Worm (Caenorhabditis elegans) whole organism, L3 larva: ENCODE results near the gene K02D10.4.
A peak's percentile ranks its signal among the peaks of the same experiment; 100 is the strongest.

Experiments
- R02D3.7 ChIP-seq: fragments of 150-350 bp; optimal IDR thresholded peaks from 2 replicates; lab custom pipeline; 2014; ENCODE audit warnings: missing biosample characterization, missing genetic modification characterization
- ZK546.5 ChIP-seq: sonication (generic microtip); optimal IDR thresholded peaks from 2 replicates; lab custom pipeline; 2017; ENCODE audit warnings: missing biosample characterization, missing genetic modification characterization
- aly-2 ChIP-seq: fragments of 150-350 bp; optimal IDR thresholded peaks from 2 replicates; lab custom pipeline; 2014; ENCODE audit warnings: missing biosample characterization, missing genetic modification characterization
- ama-1 ChIP-seq: fragments of 150-350 bp; optimal IDR thresholded peaks from 2 replicates; lab custom pipeline; 2018
- ceh-16 ChIP-seq: sonication (generic microtip); optimal IDR thresholded peaks from 2 replicates; lab custom pipeline; 2017; ENCODE audit warnings: missing biosample characterization, missing genetic modification characterization
- ceh-28 ChIP-seq: fragments of 150-350 bp; optimal IDR thresholded peaks from 2 replicates; lab custom pipeline; 2014; ENCODE audit warnings: missing biosample characterization, missing genetic modification reagents, missing genetic modification characterization
- ceh-82 ChIP-seq: fragments of 150-350 bp; optimal IDR thresholded peaks from 2 replicates; lab custom pipeline; 2014; ENCODE audit warnings: missing biosample characterization, missing genetic modification characterization
- daf-12 ChIP-seq: fragments of 150-350 bp; optimal IDR thresholded peaks from 2 replicates; lab custom pipeline; 2014; ENCODE audit warnings: missing biosample characterization, missing genetic modification reagents, missing genetic modification characterization
- egl-27 ChIP-seq: sonication (generic microtip); optimal IDR thresholded peaks from 4 replicates; lab custom pipeline; 2017; ENCODE audit warnings: missing biosample characterization, missing genetic modification reagents, missing genetic modification characterization
- egl-5 ChIP-seq: fragments of 150-350 bp; optimal IDR thresholded peaks from 2 replicates; lab custom pipeline; 2017; ENCODE audit warnings: missing biosample characterization, missing genetic modification reagents, missing genetic modification characterization, inconsistent platforms
- elt-1 ChIP-seq: fragments of 150-350 bp; optimal IDR thresholded peaks from 2 replicates; lab custom pipeline; 2014; ENCODE audit warnings: missing biosample characterization, missing genetic modification characterization
- elt-2 ChIP-seq: sonication (generic microtip); optimal IDR thresholded peaks from 2 replicates; lab custom pipeline; 2016; ENCODE audit warnings: missing genetic modification reagents, mild to moderate bottlenecking, missing genetic modification characterization, missing compliant biosample characterization
- elt-3 ChIP-seq, 3 experiments: fragments of 150-350 bp in 1 of 3; sonication (generic microtip) in 2 of 3; optimal IDR thresholded peaks; 2 replicates in 2 of 3; 4 replicates in 1 of 3; lab custom pipeline; 2014 to 2017; ENCODE audit warnings: missing biosample characterization in 3 of 3, missing genetic modification characterization in 3 of 3
- eor-1 ChIP-seq, 2 experiments: fragments of 150-350 bp; optimal IDR thresholded peaks; 2 replicates each; lab custom pipeline; 2014 to 2018; ENCODE audit warnings: missing biosample characterization in 2 of 2, missing genetic modification characterization in 2 of 2
- fkh-10 ChIP-seq: sonication (generic microtip); optimal IDR thresholded peaks from 2 replicates; lab custom pipeline; 2017; ENCODE audit warnings: missing biosample characterization, missing genetic modification reagents, missing genetic modification characterization
- fkh-2 ChIP-seq: fragments of 150-350 bp; optimal IDR thresholded peaks from 2 replicates; lab custom pipeline; 2014; ENCODE audit warnings: missing biosample characterization, missing genetic modification reagents, missing genetic modification characterization
- hmg-11 ChIP-seq: sonication (generic microtip); optimal IDR thresholded peaks from 2 replicates; lab custom pipeline; 2016; ENCODE audit warnings: missing genetic modification characterization, missing compliant biosample characterization
- jun-1 ChIP-seq: fragments of 150-350 bp; optimal IDR thresholded peaks from 2 replicates; lab custom pipeline; 2014; ENCODE audit warnings: missing biosample characterization, missing genetic modification reagents, missing genetic modification characterization
- lin-15B ChIP-seq: fragments of 150-350 bp; optimal IDR thresholded peaks from 2 replicates; lab custom pipeline; 2014; ENCODE audit warnings: missing biosample characterization, missing genetic modification characterization
- lin-39 ChIP-seq: fragments of 150-350 bp; optimal IDR thresholded peaks from 2 replicates; lab custom pipeline; 2018; ENCODE audit warnings: missing biosample characterization, missing genetic modification reagents, missing genetic modification characterization
- lsy-12 ChIP-seq: sonication (generic microtip); optimal IDR thresholded peaks from 2 replicates; lab custom pipeline; 2016; ENCODE audit warnings: mild to moderate bottlenecking, missing genetic modification characterization, missing compliant biosample characterization
- mdl-1 ChIP-seq: fragments of 150-350 bp; optimal IDR thresholded peaks from 2 replicates; lab custom pipeline; 2014; ENCODE audit warnings: missing biosample characterization, missing genetic modification characterization
- mml-1 ChIP-seq: fragments of 150-350 bp; sonication (generic microtip); optimal IDR thresholded peaks from 3 replicates; lab custom pipeline; 2014; ENCODE audit warnings: missing biosample characterization, missing genetic modification characterization
- nfya-1 ChIP-seq: sonication (generic microtip); optimal IDR thresholded peaks from 2 replicates; lab custom pipeline; 2017; ENCODE audit warnings: missing genetic modification characterization, mild to moderate bottlenecking, missing compliant biosample characterization, antibody characterized with exemption, moderate library complexity; ENCODE audit not compliant: insufficient read depth
- nhr-11 ChIP-seq: fragments of 150-350 bp; optimal IDR thresholded peaks from 2 replicates; lab custom pipeline; 2014; ENCODE audit warnings: missing biosample characterization, missing genetic modification characterization
- nhr-12 ChIP-seq: fragments of 150-350 bp; optimal IDR thresholded peaks from 2 replicates; lab custom pipeline; 2014; ENCODE audit warnings: missing biosample characterization, missing genetic modification characterization
- nhr-23 ChIP-seq: fragments of 150-350 bp; optimal IDR thresholded peaks from 2 replicates; lab custom pipeline; 2014; ENCODE audit warnings: missing biosample characterization, missing genetic modification reagents, missing genetic modification characterization
- nhr-237 ChIP-seq: fragments of 150-350 bp; optimal IDR thresholded peaks from 2 replicates; lab custom pipeline; 2014; ENCODE audit warnings: missing biosample characterization, missing genetic modification characterization
- nhr-25 ChIP-seq: sonication (generic microtip); optimal IDR thresholded peaks from 2 replicates; lab custom pipeline; 2017; ENCODE audit warnings: missing biosample characterization, missing genetic modification characterization
- nhr-28 ChIP-seq: fragments of 150-350 bp; optimal IDR thresholded peaks from 2 replicates; lab custom pipeline; 2014; ENCODE audit warnings: missing biosample characterization, missing genetic modification characterization
- nhr-43 ChIP-seq: sonication (generic microtip); optimal IDR thresholded peaks from 2 replicates; lab custom pipeline; 2016; ENCODE audit warnings: mild to moderate bottlenecking, missing genetic modification characterization, missing compliant biosample characterization; ENCODE audit not compliant: poor library complexity, severe bottlenecking
- nhr-67 ChIP-seq: fragments of 150-350 bp; optimal IDR thresholded peaks from 2 replicates; lab custom pipeline; 2014; ENCODE audit warnings: missing biosample characterization, missing genetic modification characterization
- nhr-76 ChIP-seq: fragments of 150-350 bp; sonication (generic microtip); optimal IDR thresholded peaks from 5 replicates; lab custom pipeline; 2014; ENCODE audit warnings: missing biosample characterization, missing genetic modification characterization
- nhr-77 ChIP-seq: fragments of 150-350 bp; optimal IDR thresholded peaks from 2 replicates; lab custom pipeline; 2014; ENCODE audit warnings: missing biosample characterization, missing genetic modification characterization
- pha-4 ChIP-seq: fragments of 150-350 bp; optimal IDR thresholded peaks from 2 replicates; lab custom pipeline; 2014; ENCODE audit warnings: missing biosample characterization, missing genetic modification reagents, missing genetic modification characterization
- pqm-1 ChIP-seq: fragments of 150-350 bp; optimal IDR thresholded peaks from 2 replicates; lab custom pipeline; 2017; ENCODE audit warnings: missing biosample characterization, missing genetic modification characterization, inconsistent platforms
- sea-2 ChIP-seq: fragments of 150-350 bp; sonication (generic microtip); optimal IDR thresholded peaks from 4 replicates; lab custom pipeline; 2014; ENCODE audit warnings: missing biosample characterization, missing genetic modification reagents, missing genetic modification characterization
- skn-1 ChIP-seq: fragments of 150-350 bp; optimal IDR thresholded peaks from 2 replicates; lab custom pipeline; 2014; ENCODE audit warnings: missing biosample characterization, missing genetic modification characterization
- snpc-4 ChIP-seq: fragments of 150-350 bp; optimal IDR thresholded peaks from 2 replicates; lab custom pipeline; 2014; ENCODE audit warnings: missing biosample characterization, missing genetic modification characterization
- tbx-2 ChIP-seq: sonication (generic microtip); optimal IDR thresholded peaks from 2 replicates; lab custom pipeline; 2016; ENCODE audit warnings: mild to moderate bottlenecking, missing genetic modification characterization, missing compliant biosample characterization
- unc-39 ChIP-seq: sonication (generic microtip); optimal IDR thresholded peaks from 4 replicates; lab custom pipeline; 2017; ENCODE audit warnings: missing biosample characterization, missing genetic modification characterization
- unc-62 ChIP-seq: fragments of 150-350 bp; sonication (generic microtip); optimal IDR thresholded peaks from 4 replicates; lab custom pipeline; 2014; ENCODE audit warnings: missing biosample characterization, missing genetic modification reagents, missing genetic modification characterization
- zag-1 ChIP-seq: fragments of 150-350 bp; optimal IDR thresholded peaks from 2 replicates; lab custom pipeline; 2014; ENCODE audit warnings: missing biosample characterization, missing genetic modification characterization
- ztf-4 ChIP-seq: fragments of 150-350 bp; optimal IDR thresholded peaks from 2 replicates; lab custom pipeline; 2014; ENCODE audit warnings: missing biosample characterization, missing genetic modification characterization

Gene K02D10.4

DNA sequence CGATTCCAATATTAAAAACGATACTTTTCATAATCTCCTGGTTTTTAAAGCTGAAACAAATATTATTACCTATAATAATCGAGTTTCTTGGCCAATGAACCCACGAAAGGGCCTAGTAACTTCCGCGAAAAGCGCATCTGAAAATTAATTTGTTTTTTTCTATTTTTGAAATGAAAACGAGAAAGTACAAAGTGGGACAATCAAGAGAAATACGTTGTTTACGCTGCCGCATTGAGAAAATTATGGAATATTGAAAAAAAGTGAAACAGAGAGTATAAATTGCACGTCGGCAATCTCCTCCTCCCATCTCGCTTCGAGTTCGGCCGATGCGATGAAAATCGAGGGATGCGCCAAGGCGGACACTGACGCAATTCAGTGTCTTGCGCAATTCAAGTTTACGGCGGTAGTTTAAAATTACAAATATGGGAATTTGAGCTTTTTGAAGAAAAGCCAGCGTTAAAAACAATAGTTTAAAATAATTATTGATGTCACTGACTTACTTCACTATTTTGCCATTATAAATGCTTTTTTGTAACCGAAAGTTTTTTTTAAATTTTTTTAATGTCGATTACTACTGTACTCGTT is 38.4 kb downstream of the K02D10.4 start, which contains the start of gene pdhk-2:
TSS of gene pdhk-2 (minus strand) at position 137 of the 585 bp plus-strand sequence.
- TF ChIP-seq sea-2 (GFP tag; lab: Kevin White, UChicago): no peak
- peak; percentile 7 for TF ChIP-seq nhr-28 (tag; lab: Kevin White, UChicago)
- TF ChIP-seq nhr-11 (tag; lab: Kevin White, UChicago): peak; percentile 46
- TF ChIP-seq ceh-16 (tag; lab: Kevin White, UChicago): peak; percentile 32
- TF ChIP-seq snpc-4 (tag; lab: Kevin White, UChicago): peak; percentile 79
- TF ChIP-seq fkh-10: peak; percentile 66
- TF ChIP-seq fkh-2 (tag; lab: Kevin White, UChicago): no peak
- TF ChIP-seq lsy-12 (tag; lab: Kevin White, UChicago): peak; percentile 91
- TF ChIP-seq nhr-77: peak; percentile 24
- no peak for TF ChIP-seq ZK546.5 (tag; lab: Kevin White, UChicago)
- TF ChIP-seq tbx-2 (tag; lab: Kevin White, UChicago): peak; percentile 88
- no peak for TF ChIP-seq unc-39 (tag; lab: Kevin White, UChicago)
- peak; percentile 89 for TF ChIP-seq lin-39 (tag; lab: Kevin White, UChicago)
- TF ChIP-seq pha-4 (tag; lab: Kevin White, UChicago): peak; percentile 97
- peak; percentile 88 for TF ChIP-seq jun-1 (tag; lab: Kevin White, UChicago)
- TF ChIP-seq aly-2 (tag; lab: Kevin White, UChicago): peak; percentile 36
- TF ChIP-seq elt-2 (tag; lab: Kevin White, UChicago): peak; percentile 80
- TF ChIP-seq nhr-23 (tag; lab: Kevin White, UChicago): peak; percentile 94
- TF ChIP-seq ceh-28: peak; percentile 82
- TF ChIP-seq elt-1: peak; percentile 72
- no peak for TF ChIP-seq mml-1 (tag; lab: Kevin White, UChicago)
- TF ChIP-seq daf-12 (tag; lab: Kevin White, UChicago): no peak
- TF ChIP-seq hmg-11 (tag; lab: Kevin White, UChicago): peak; percentile 92
- TF ChIP-seq R02D3.7 (tag; lab: Kevin White, UChicago): peak; percentile 88
- TF ChIP-seq nhr-12: no peak
- no peak for TF ChIP-seq nhr-76 (tag; lab: Kevin White, UChicago)
- no peak for TF ChIP-seq elt-3 (tag; optimal IDR thresholded peaks at IDR 0.05; lab: Kevin White, UChicago)
- TF ChIP-seq unc-62 (GFP tag; lab: Kevin White, UChicago): peak; percentile 73
- peak; percentile 10 for TF ChIP-seq zag-1 (tag; lab: Kevin White, UChicago)
- peak; percentile 48 for TF ChIP-seq mdl-1
- peak; percentile 96 for TF ChIP-seq nhr-43 (tag; lab: Kevin White, UChicago)
- peak; percentile 75 for TF ChIP-seq egl-5
- no peak for TF ChIP-seq nhr-67
- TF ChIP-seq lin-15B (tag; lab: Kevin White, UChicago): peak; percentile 95
- TF ChIP-seq nhr-237: no peak
- peak; percentile 92 for TF ChIP-seq nfya-1 (tag; lab: Kevin White, UChicago)
- TF ChIP-seq ceh-82: peak; percentile 78
- TF ChIP-seq eor-1 (tag; optimal IDR thresholded peaks at IDR 0.05; lab: Kevin White, UChicago): no peak
- TF ChIP-seq skn-1: peak; percentile 95
- TF ChIP-seq egl-27: peak; percentile 63
- peak; percentile 71 for TF ChIP-seq pqm-1 (tag; lab: Kevin White, UChicago)
- peak; percentile 91 for TF ChIP-seq nhr-25 (tag; lab: Kevin White, UChicago)
- peak; percentile 40 for TF ChIP-seq ztf-4 (tag; lab: Kevin White, UChicago)
- peak; percentile 57 for TF ChIP-seq ama-1 (lab: Kevin White, UChicago)

- TF ChIP-seq nfya-1 (tag; lab: Kevin White, UChicago): peak; percentile 46
- TF ChIP-seq elt-3 (tag; optimal IDR thresholded peaks at IDR 0.05; lab: Kevin White, UChicago): no peak
- no peak for TF ChIP-seq tbx-2 (tag; lab: Kevin White, UChicago)
- TF ChIP-seq egl-5: peak; percentile 26
- TF ChIP-seq, all 47 proteins: peak for 2
These were observed 40.0 kb downstream of the K02D10.4 start for ce11 chrIII:8739786-8740185.
